Worm (Caenorhabditis elegans) whole organism, L4/young adult: ENCODE results near the gene srsx-26.

Source experiments
- W03F9.2 ChIP-seq: fragments of 150-350 bp; optimal IDR thresholded peaks from 2 replicates; lab custom pipeline; 2014; ENCODE audit warnings: missing biosample characterization, missing genetic modification characterization
- dao-5 ChIP-seq: sonication (generic microtip); optimal IDR thresholded peaks from 2 replicates; lab custom pipeline; 2016; ENCODE audit warnings: missing genotype, missing genetic modification characterization, moderate library complexity, missing compliant biosample characterization

DNA sequence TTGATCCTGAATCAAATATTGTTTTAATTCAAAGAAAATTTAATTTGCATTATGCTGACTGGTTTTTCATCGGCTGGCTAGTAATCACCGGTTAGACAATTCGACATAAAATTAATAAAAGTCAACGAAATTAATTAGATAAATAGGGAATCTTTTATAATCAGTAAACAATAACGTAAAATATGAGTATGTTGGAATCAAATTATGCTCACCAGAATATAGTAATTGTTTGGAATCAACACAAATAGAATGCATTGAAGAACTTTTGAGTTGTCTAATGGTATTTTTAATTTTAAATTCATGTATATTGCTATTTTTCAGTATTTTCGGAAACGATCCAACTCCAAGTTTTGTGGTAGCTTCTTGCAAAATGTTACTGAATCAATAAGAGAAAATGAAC is 43.0 kb upstream of the srsx-26 start, which contains the start of gene C08B6.2:
- TF ChIP-seq dao-5 (tag; lab: Kevin White, UChicago), result no peak
- TF ChIP-seq W03F9.2 (tag; lab: Kevin White, UChicago), result no peak
